Fruit fly (Drosophila melanogaster): ENCODE data around the gene CG3592.

DNA sequence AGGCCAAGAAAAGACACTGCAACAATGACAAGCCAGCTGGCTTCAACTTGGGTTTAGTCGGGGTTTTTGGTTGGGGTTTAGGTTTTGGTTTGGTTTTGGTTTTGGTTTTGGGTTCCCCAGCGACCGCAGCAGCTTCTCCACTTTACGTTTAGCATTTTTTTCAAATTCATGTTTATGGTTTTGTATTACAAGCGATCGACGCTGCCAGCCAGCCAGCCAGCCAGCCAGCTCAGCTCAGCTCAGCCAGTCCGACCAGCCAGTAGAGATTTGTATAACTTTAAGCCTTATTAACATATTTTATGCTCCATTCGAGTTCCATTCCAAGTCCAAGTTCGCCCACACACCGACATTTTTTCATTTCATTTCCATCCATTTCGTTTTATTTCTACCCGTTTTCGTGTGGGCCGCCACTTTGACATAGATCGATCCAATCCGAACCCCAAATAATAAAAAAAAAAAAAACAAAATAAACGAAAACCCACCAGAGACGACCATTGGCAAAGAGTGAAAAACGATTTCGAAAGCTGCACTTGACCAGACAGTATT lies 28.9 kb downstream of the CG3592 start:
- TF ChIP-seq fru (GFP tag; optimal IDR thresholded peaks at IDR 0.05) (no peak), dl (GFP tag; optimal IDR thresholded peaks at IDR 0.05; ENCODE audit: insufficient read depth in 1 of 2, partially characterized antibody in 2 of 2) (no peak), woc (GFP tag; optimal IDR thresholded peaks at IDR 0.05) (no peak), Hr78 (GFP tag; optimal IDR thresholded peaks at IDR 0.05) (no peak), Abd-B (GFP tag; optimal IDR thresholded peaks at IDR 0.05) (no peak), br (GFP tag; optimal IDR thresholded peaks at IDR 0.05) (no peak)

Data from whole organism, wandering third instar larva.